Worm (Caenorhabditis elegans): Measurements from ENCODE around the gene sri-77.

ce11 chrII:2637359-2637758, 32.1 kb upstream of the sri-77 start, which contains the start of gene F22E5.21:
- no peak for TF ChIP-seq aly-2 (tag; optimal IDR thresholded peaks at IDR 0.05)
- no peak for TF ChIP-seq elt-2 (tag; optimal IDR thresholded peaks at IDR 0.05)
- no peak for TF ChIP-seq lin-13 (GFP tag; optimal IDR thresholded peaks at IDR 0.05)
- no peak for TF ChIP-seq F16B12.6 (tag; optimal IDR thresholded peaks at IDR 0.05)
- no peak for TF ChIP-seq nhr-28 (tag; optimal IDR thresholded peaks at IDR 0.05)
- TF ChIP-seq nhr-11 (tag; optimal IDR thresholded peaks at IDR 0.05): no peak
- TF ChIP-seq unc-62 (GFP tag; optimal IDR thresholded peaks at IDR 0.05): no peak
- TF ChIP-seq ceh-88 (GFP tag; IDR thresholded peaks at IDR 0.05): no peak
- TF ChIP-seq egl-27 (tag; optimal IDR thresholded peaks at IDR 0.05): no peak
- no peak for TF ChIP-seq fkh-10 (GFP tag; optimal IDR thresholded peaks at IDR 0.05)
- no peak for TF ChIP-seq zag-1 (tag; optimal IDR thresholded peaks at IDR 0.05)
- no peak for TF ChIP-seq alr-1 (tag; optimal IDR thresholded peaks at IDR 0.05; ENCODE audit: borderline replicate concordance)
- no peak for TF ChIP-seq ceh-82 (tag; optimal IDR thresholded peaks at IDR 0.05)
- no peak for TF ChIP-seq nhr-77 (tag; optimal IDR thresholded peaks at IDR 0.05)
